Worm (Caenorhabditis elegans): ENCODE data around the gene srt-40.
A peak's percentile ranks its signal among the peaks of the same experiment; 100 is the strongest.

Gene srt-40

DNA sequence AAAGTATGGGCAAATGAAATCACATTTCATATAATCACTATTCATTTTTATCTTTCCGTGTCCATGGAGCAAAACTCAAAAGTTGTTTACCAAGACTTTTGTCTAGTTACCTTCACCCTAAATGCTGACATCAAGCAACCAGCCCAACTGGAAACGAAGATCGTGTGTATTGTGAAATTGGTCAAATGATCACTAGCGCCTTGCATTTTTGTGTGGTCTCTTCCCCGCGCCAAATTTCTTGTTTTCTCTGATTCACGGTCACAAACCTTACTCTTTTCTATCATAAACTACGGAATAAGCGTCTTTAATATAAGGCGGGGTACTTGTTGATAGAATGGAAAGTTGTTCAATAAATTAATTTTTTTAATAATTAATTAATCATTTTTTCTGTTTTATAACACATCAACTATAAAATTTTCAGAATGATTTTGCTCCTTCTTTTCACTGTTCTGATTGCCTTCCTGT, 44.1 kb upstream of the srt-40 start, which contains the start of gene cyp-33C7:
cyp-33C7 (plus strand) TSS at position 415 of the 465 bp plus-strand sequence.
- TF ChIP-seq hmg-1.2 (GFP tag; IDR thresholded peaks at IDR 0.05) = peak; percentile 18; the same call in 1 of the 2 replicates
- TF ChIP-seq mcd-1 (GFP tag; IDR thresholded peaks at IDR 0.05) = 0 out of 2 replicates have a peak, but pooled peaks have one; percentile 11
- no peak for TF ChIP-seq ztf-26 (tag; optimal IDR thresholded peaks at IDR 0.05)
- TF ChIP-seq dox-1 (GFP tag; IDR thresholded peaks at IDR 0.05) = 0 out of 2 replicates have a peak, but pooled peaks have one; percentile 46
- peak; percentile 28 for TF ChIP-seq unc-62 (GFP tag; optimal IDR thresholded peaks at IDR 0.05)
- no peak for TF ChIP-seq bed-1 (GFP tag; IDR thresholded peaks at IDR 0.05)
- no peak for TF ChIP-seq dpff-1 (tag; optimal IDR thresholded peaks at IDR 0.05)
- peak; percentile 9 for TF ChIP-seq F23B12.7 (tag; optimal IDR thresholded peaks at IDR 0.05; ENCODE audit: insufficient read depth)
- TF ChIP-seq snpc-4 (GFP tag; optimal IDR thresholded peaks at IDR 0.05) = no peak
- TF ChIP-seq snpc-4 (tag; optimal IDR thresholded peaks at IDR 0.05) = no peak
- TF ChIP-seq cebp-1 (GFP tag; IDR thresholded peaks at IDR 0.05) = peak; percentile 95
- TF ChIP-seq cebp-1 (tag; optimal IDR thresholded peaks at IDR 0.05) = peak; percentile 96
- TF ChIP-seq attf-5 (GFP tag; optimal IDR thresholded peaks at IDR 0.05) = peak; percentile 56
- TF ChIP-seq nhr-80 (tag; optimal IDR thresholded peaks at IDR 0.05) = peak; percentile 85
- peak; percentile 62 for TF ChIP-seq pha-4 (tag; optimal IDR thresholded peaks at IDR 0.05)

- TF ChIP-seq akir-1 (GFP tag; optimal IDR thresholded peaks at IDR 0.05) = no peak
These were observed 43.2 kb upstream of the srt-40 start, which contains the start of gene cyp-33C6 for ce11 chrV:2249310-2249709. Gene cyp-33C6, minus strand, starts transcription at chrV:2249410.

- TF ChIP-seq hmg-1.2 (GFP tag; IDR thresholded peaks at IDR 0.05) (peak; percentile 80; the same call in 1 of the 2 replicates), nhr-80 (tag; optimal IDR thresholded peaks at IDR 0.05) (peak; percentile 4), Y53G8AR.9 (GFP tag; conservative IDR thresholded peaks at IDR 0.05) (no peak), akir-1 (GFP tag; optimal IDR thresholded peaks at IDR 0.05) (no peak), ceh-58 (GFP tag; IDR thresholded peaks at IDR 0.05) (no peak), ztf-25 (GFP tag; IDR thresholded peaks at IDR 0.05) (no peak), C17E4.6 (GFP tag; IDR thresholded peaks at IDR 0.05) (no peak), unc-62 (GFP tag; optimal IDR thresholded peaks at IDR 0.05) (no peak), atf-7 (tag; optimal IDR thresholded peaks at IDR 0.05) (no peak), ets-4 (GFP tag; optimal IDR thresholded peaks at IDR 0.05) (no peak)
These were observed 38.7 kb upstream of the srt-40 start, which contains the start of gene cyp-33C5 for ce11 chrV:2244751-2245150. Gene cyp-33C5, plus strand, starts transcription at chrV:2245004.

ce11 chrV:2242630-2243029, 36.5 kb upstream of the srt-40 start, which contains the start of gene cyp-33C3:
Gene cyp-33C3, plus strand, starts transcription at chrV:2242778.
- no peak for TF ChIP-seq F49E8.2 (tag; optimal IDR thresholded peaks at IDR 0.05; ENCODE audit: insufficient read depth)
- TF ChIP-seq nhr-27 (tag; optimal IDR thresholded peaks at IDR 0.05) = no peak
- no peak for TF ChIP-seq D2030.7 (GFP tag; IDR thresholded peaks at IDR 0.05)
- TF ChIP-seq bed-1 (GFP tag; IDR thresholded peaks at IDR 0.05) = no peak
- TF ChIP-seq hmg-20 (GFP tag; IDR thresholded peaks at IDR 0.05) = no peak
- TF ChIP-seq hmg-1.2 (GFP tag; IDR thresholded peaks at IDR 0.05) = peak; percentile 41; the same call in 1 of the 2 replicates
- TF ChIP-seq ekl-4 (GFP tag; IDR thresholded peaks at IDR 0.05) = no peak
- no peak for TF ChIP-seq F57A8.1 (GFP tag; optimal IDR thresholded peaks at IDR 0.05)

DNA sequence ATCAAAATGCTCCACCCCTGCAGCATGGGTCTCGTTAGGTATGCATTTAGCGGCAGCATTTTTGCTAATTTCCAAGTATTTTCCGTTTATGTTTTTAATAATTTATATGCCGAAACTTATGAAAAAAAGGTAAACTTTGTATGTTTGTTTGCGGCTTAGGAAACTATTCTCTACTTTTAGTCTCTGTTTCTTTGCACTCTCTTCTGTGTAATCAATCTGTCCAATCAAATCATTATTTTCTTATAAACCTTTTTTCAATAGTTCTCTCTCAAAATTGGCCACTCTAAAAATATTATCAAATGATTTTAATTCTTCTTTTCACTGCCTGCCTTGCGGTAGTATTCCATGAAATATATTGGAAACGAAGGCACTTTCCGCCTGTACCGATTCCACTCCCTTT, 31.9 kb upstream of the srt-40 start:
- TF ChIP-seq unc-62 (GFP tag; optimal IDR thresholded peaks at IDR 0.05) (no peak), snpc-3.4 (tag; optimal IDR thresholded peaks at IDR 0.05) (no peak), nhr-179 (tag; optimal IDR thresholded peaks at IDR 0.05) (no peak), rcor-1 (GFP tag; IDR thresholded peaks at IDR 0.05) (no peak), athp-1 (tag; optimal IDR thresholded peaks at IDR 0.05) (no peak), ceh-100 (GFP tag; IDR thresholded peaks at IDR 0.05) (no peak), zim-3 (tag; optimal IDR thresholded peaks at IDR 0.05) (no peak)

Data from whole organism, young adult.